Worm (Caenorhabditis elegans): ENCODE data around the gene srg-25.

Gene srg-25

ce11 chrV:5329677-5330266 lies 15.5 kb downstream of the srg-25 start:
- TF ChIP-seq scrt-1 (GFP tag; IDR thresholded peaks at IDR 0.05): 0 out of 2 replicates have a peak, but pooled peaks have one; percentile 25
- TF ChIP-seq aly-1 (tag; optimal IDR thresholded peaks at IDR 0.05): no peak

- TF ChIP-seq ceh-36 (tag; optimal IDR thresholded peaks at IDR 0.05) (no peak), tbx-11 (GFP tag; IDR thresholded peaks at IDR 0.05) (no peak), pes-1 (GFP tag; IDR thresholded peaks at IDR 0.05) (no peak), tra-4 (tag; optimal IDR thresholded peaks at IDR 0.05) (no peak), flt-1 (GFP tag; IDR thresholded peaks at IDR 0.05) (no peak)
Measured at ce11 chrV:5328314-5328713, 17.0 kb downstream of the srg-25 start, which contains the start of gene C10G8.8. Gene C10G8.8, minus strand, starts transcription at chrV:5328414.

ce11 chrV:5324566-5324965 lies 20.8 kb downstream of the srg-25 start, which contains the start of gene ceh-33:
Gene ceh-33, minus strand, starts transcription at chrV:5324666.
- TF ChIP-seq ceh-36 (tag; optimal IDR thresholded peaks at IDR 0.05) (no peak), hmbx-1 (tag; optimal IDR thresholded peaks at IDR 0.05) (no peak), ets-7 (tag; optimal IDR thresholded peaks at IDR 0.05) (no peak), ceh-13 (GFP tag; optimal IDR thresholded peaks at IDR 0.05) (no peak), tra-4 (tag; optimal IDR thresholded peaks at IDR 0.05) (no peak), hmg-4 (GFP tag; optimal IDR thresholded peaks at IDR 0.05) (no peak), pes-1 (GFP tag; IDR thresholded peaks at IDR 0.05) (no peak), tbx-11 (GFP tag; IDR thresholded peaks at IDR 0.05) (no peak), ama-1 (optimal IDR thresholded peaks at IDR 0.05) (no peak), hnd-1 (tag; optimal IDR thresholded peaks at IDR 0.05) (no peak), flt-1 (GFP tag; IDR thresholded peaks at IDR 0.05) (no peak), aly-1 (tag; optimal IDR thresholded peaks at IDR 0.05) (no peak), B0310.2 (tag; optimal IDR thresholded peaks at IDR 0.05) (no peak), scrt-1 (GFP tag; IDR thresholded peaks at IDR 0.05) (no peak), tbx-37 (GFP tag; conservative IDR thresholded peaks at IDR 0.05) (no peak), F13C5.2 (tag; optimal IDR thresholded peaks at IDR 0.05) (no peak), sea-1 (GFP tag; conservative IDR thresholded peaks at IDR 0.05) (no peak)

- TF ChIP-seq B0310.2 (tag; optimal IDR thresholded peaks at IDR 0.05): no peak
- no peak for TF ChIP-seq ceh-36 (tag; optimal IDR thresholded peaks at IDR 0.05)
- no peak for TF ChIP-seq tbx-37 (GFP tag; conservative IDR thresholded peaks at IDR 0.05)
- no peak for TF ChIP-seq pes-1 (GFP tag; IDR thresholded peaks at IDR 0.05)
- TF ChIP-seq hmbx-1 (tag; optimal IDR thresholded peaks at IDR 0.05): no peak
- TF ChIP-seq hmg-4 (GFP tag; optimal IDR thresholded peaks at IDR 0.05): no peak
Measured at ce11 chrV:5322815-5323214, 22.5 kb downstream of the srg-25 start.

ce11 chrV:5319477-5319876 lies 25.8 kb downstream of the srg-25 start, which contains the start of gene ceh-34:
Gene ceh-34, minus strand, starts transcription at chrV:5319577.
- no peak for TF ChIP-seq hmbx-1 (tag; optimal IDR thresholded peaks at IDR 0.05)
- no peak for TF ChIP-seq pes-1 (GFP tag; IDR thresholded peaks at IDR 0.05)
- 0 out of 2 replicates have a peak, but pooled peaks have one; percentile 45 for TF ChIP-seq scrt-1 (GFP tag; IDR thresholded peaks at IDR 0.05)

ce11 chrV:5318349-5318748 lies 27.0 kb downstream of the srg-25 start:
- TF ChIP-seq ets-7 (tag; optimal IDR thresholded peaks at IDR 0.05) (no peak), hmg-4 (GFP tag; optimal IDR thresholded peaks at IDR 0.05) (no peak), flt-1 (GFP tag; IDR thresholded peaks at IDR 0.05) (no peak), hnd-1 (tag; optimal IDR thresholded peaks at IDR 0.05) (no peak), ama-1 (optimal IDR thresholded peaks at IDR 0.05) (no peak), F13C5.2 (tag; optimal IDR thresholded peaks at IDR 0.05) (no peak), tbx-11 (GFP tag; IDR thresholded peaks at IDR 0.05) (no peak), tra-4 (tag; optimal IDR thresholded peaks at IDR 0.05) (no peak), scrt-1 (GFP tag; IDR thresholded peaks at IDR 0.05) (no peak), sea-1 (GFP tag; conservative IDR thresholded peaks at IDR 0.05) (no peak), tbx-37 (GFP tag; conservative IDR thresholded peaks at IDR 0.05) (no peak), pes-1 (GFP tag; IDR thresholded peaks at IDR 0.05) (no peak), hmbx-1 (tag; optimal IDR thresholded peaks at IDR 0.05) (no peak), aly-1 (tag; optimal IDR thresholded peaks at IDR 0.05) (no peak), ceh-13 (GFP tag; optimal IDR thresholded peaks at IDR 0.05) (no peak)

ce11 chrV:5314104-5314503 lies 31.2 kb downstream of the srg-25 start, which contains the start of gene C10G8.2:
Gene C10G8.2, plus strand, starts transcription at chrV:5314404.
- TF ChIP-seq aly-1 (tag; optimal IDR thresholded peaks at IDR 0.05) (no peak), tbx-11 (GFP tag; IDR thresholded peaks at IDR 0.05) (no peak), hmbx-1 (tag; optimal IDR thresholded peaks at IDR 0.05) (no peak), hnd-1 (tag; optimal IDR thresholded peaks at IDR 0.05) (no peak), scrt-1 (GFP tag; IDR thresholded peaks at IDR 0.05) (no peak), hmg-4 (GFP tag; optimal IDR thresholded peaks at IDR 0.05) (no peak), tra-4 (tag; optimal IDR thresholded peaks at IDR 0.05) (no peak), F13C5.2 (tag; optimal IDR thresholded peaks at IDR 0.05) (no peak), B0310.2 (tag; optimal IDR thresholded peaks at IDR 0.05) (no peak), pes-1 (GFP tag; IDR thresholded peaks at IDR 0.05) (no peak), ama-1 (optimal IDR thresholded peaks at IDR 0.05) (no peak), tbx-37 (GFP tag; conservative IDR thresholded peaks at IDR 0.05) (no peak), sea-1 (GFP tag; conservative IDR thresholded peaks at IDR 0.05) (no peak), ceh-13 (GFP tag; optimal IDR thresholded peaks at IDR 0.05) (no peak), flt-1 (GFP tag; IDR thresholded peaks at IDR 0.05) (no peak), ceh-36 (tag; optimal IDR thresholded peaks at IDR 0.05) (no peak)

ce11 chrV:5312453-5312852 lies 32.9 kb downstream of the srg-25 start, which contains the start of gene C10G8.3:
Gene C10G8.3, plus strand, starts transcription at chrV:5312753.
- no peak for TF ChIP-seq ceh-36 (tag; optimal IDR thresholded peaks at IDR 0.05)
- no peak for TF ChIP-seq sea-1 (GFP tag; conservative IDR thresholded peaks at IDR 0.05)
- no peak for TF ChIP-seq ets-7 (tag; optimal IDR thresholded peaks at IDR 0.05)
- no peak for TF ChIP-seq F13C5.2 (tag; optimal IDR thresholded peaks at IDR 0.05)
- no peak for TF ChIP-seq ama-1 (optimal IDR thresholded peaks at IDR 0.05)
- no peak for TF ChIP-seq flt-1 (GFP tag; IDR thresholded peaks at IDR 0.05)
- TF ChIP-seq hmbx-1 (tag; optimal IDR thresholded peaks at IDR 0.05): no peak
- no peak for TF ChIP-seq hmg-4 (GFP tag; optimal IDR thresholded peaks at IDR 0.05)
- TF ChIP-seq ceh-13 (GFP tag; optimal IDR thresholded peaks at IDR 0.05): no peak
- no peak for TF ChIP-seq scrt-1 (GFP tag; IDR thresholded peaks at IDR 0.05)
- no peak for TF ChIP-seq tbx-37 (GFP tag; conservative IDR thresholded peaks at IDR 0.05)
- TF ChIP-seq tbx-11 (GFP tag; IDR thresholded peaks at IDR 0.05): no peak
- TF ChIP-seq B0310.2 (tag; optimal IDR thresholded peaks at IDR 0.05): no peak
- no peak for TF ChIP-seq tra-4 (tag; optimal IDR thresholded peaks at IDR 0.05)
- no peak for TF ChIP-seq pes-1 (GFP tag; IDR thresholded peaks at IDR 0.05)
- no peak for TF ChIP-seq aly-1 (tag; optimal IDR thresholded peaks at IDR 0.05)
- TF ChIP-seq hnd-1 (tag; optimal IDR thresholded peaks at IDR 0.05): no peak

All from whole organism, early embryonic.